Worm (Caenorhabditis elegans) whole organism, L2 larva: ENCODE measurements around the gene T02D1.4.

Experiments
- elt-3 ChIP-seq: sonication (generic microtip); optimal IDR thresholded peaks from 2 replicates; lab custom pipeline; 2017; ENCODE audit warnings: missing biosample characterization, missing genetic modification characterization
- lsy-2 ChIP-seq, 2 experiments: fragments of 150-350 bp in 1 of 2; sonication (generic microtip) in 1 of 2; optimal IDR thresholded peaks; 2 replicates each; lab custom pipeline; 2014 to 2017; ENCODE audit warnings: missing biosample characterization in 2 of 2, missing genetic modification characterization in 2 of 2
- nhr-10 ChIP-seq: sonication (generic microtip); optimal IDR thresholded peaks from 2 replicates; lab custom pipeline; 2017; ENCODE audit warnings: missing biosample characterization, missing genetic modification characterization
- nhr-12 ChIP-seq: fragments of 150-350 bp; optimal IDR thresholded peaks from 2 replicates; lab custom pipeline; 2014; ENCODE audit warnings: missing biosample characterization, missing genetic modification characterization
- ztf-4 ChIP-seq: fragments of 150-350 bp; optimal IDR thresholded peaks from 2 replicates; lab custom pipeline; 2014; ENCODE audit warnings: missing biosample characterization, missing genetic modification characterization

DNA sequence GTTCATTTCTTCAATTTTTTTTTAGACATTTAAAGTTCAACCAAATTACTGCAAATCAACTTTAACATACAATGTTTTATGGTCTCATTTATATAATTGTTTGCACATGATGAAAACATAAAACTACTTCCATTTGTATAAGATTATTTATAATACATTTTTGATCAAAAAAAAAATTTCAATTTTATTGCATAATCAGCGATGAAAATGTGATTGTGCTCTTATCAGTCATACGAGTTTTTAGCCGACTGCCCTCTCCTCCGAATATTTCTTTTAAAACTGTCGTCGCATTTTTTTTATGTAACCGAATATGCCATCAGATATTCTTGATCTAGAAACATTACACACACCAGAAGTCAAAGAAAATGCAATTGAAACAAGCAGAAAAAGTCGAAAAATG lies 40.9 kb downstream of the T02D1.4 start, which contains the start of gene F08A7.1:
- TF ChIP-seq nhr-10 (tag; lab: Kevin White, UChicago) (no peak), elt-3 (no peak), ztf-4 (tag; lab: Kevin White, UChicago) (no peak), lsy-2 (tag; optimal IDR thresholded peaks at IDR 0.05; lab: Kevin White, UChicago) (no peak), nhr-12 (no peak)
